Fruit fly (Drosophila melanogaster) whole organism, embryonic: ENCODE measurements around the gene Dhc93AB.

ENCODE experiments used
- ATbp ChIP-seq: fragments of 200-800 bp; sonication (Bioruptor generic); optimal IDR thresholded peaks from 2 replicates; lab custom pipeline; 2017; ENCODE audit warnings: missing biosample characterization, mild to moderate bottlenecking, missing genetic modification characterization, missing genetic modification reagents
- Ada2b ChIP-seq: fragments of 200-800 bp; sonication (Bioruptor generic); IDR thresholded peaks from 2 replicates; pipeline ENCODE4 v1.3.6; 2022; ENCODE audit warnings: missing biosample characterization, missing genetic modification characterization
- Antp ChIP-seq: fragments of 200-800 bp; sonication (Bioruptor generic); optimal IDR thresholded peaks from 3 replicates; lab custom pipeline; 2016; ENCODE audit warnings: missing biosample characterization, missing genetic modification characterization
- Bdp1 ChIP-seq: fragments of 200-800 bp; sonication (Bioruptor generic); optimal IDR thresholded peaks from 3 replicates; lab custom pipeline; 2016; ENCODE audit warnings: missing biosample characterization, missing genetic modification characterization
- CG12104 ChIP-seq: fragments of 200-800 bp; sonication (Bioruptor generic); optimal IDR thresholded peaks from 3 replicates; lab custom pipeline; 2016; ENCODE audit warnings: missing biosample characterization, missing genetic modification characterization
- CG13123 ChIP-seq: fragments of 200-800 bp; sonication (Bioruptor generic); optimal IDR thresholded peaks from 2 replicates; lab custom pipeline; 2016; ENCODE audit warnings: missing biosample characterization, missing genetic modification characterization
- CG13894 ChIP-seq: fragments of 200-800 bp; sonication (Bioruptor generic); optimal IDR thresholded peaks from 3 replicates; lab custom pipeline; 2018; ENCODE audit warnings: missing biosample characterization, mild to moderate bottlenecking, missing genetic modification characterization, moderate library complexity
- CG15269 ChIP-seq: fragments of 200-800 bp; sonication (Bioruptor generic); optimal IDR thresholded peaks from 2 replicates; lab custom pipeline; 2018; ENCODE audit warnings: missing biosample characterization, mild to moderate bottlenecking, missing genetic modification characterization, moderate library complexity
- CG1647 ChIP-seq: fragments of 200-800 bp; sonication (Bioruptor generic); optimal IDR thresholded peaks from 3 replicates; lab custom pipeline; 2016; ENCODE audit warnings: missing biosample characterization, missing genetic modification characterization
- CG18599 ChIP-seq: fragments of 200-800 bp; sonication (Bioruptor generic); optimal IDR thresholded peaks from 3 replicates; lab custom pipeline; 2017; ENCODE audit warnings: missing biosample characterization, missing genetic modification characterization, mild to moderate bottlenecking, moderate library complexity, missing genetic modification reagents
- CG2129 ChIP-seq: fragments of 200-800 bp; sonication (Bioruptor generic); IDR thresholded peaks from 2 replicates; pipeline ENCODE4 v1.3.6; 2022; ENCODE audit warnings: missing biosample characterization, missing genetic modification characterization; ENCODE audit not compliant: partially characterized antibody
- CG2678 ChIP-seq: fragments of 200-800 bp; sonication (Bioruptor generic); optimal IDR thresholded peaks from 3 replicates; lab custom pipeline; 2019; ENCODE audit warnings: missing biosample characterization, mild to moderate bottlenecking, missing genetic modification characterization, moderate library complexity
- CG30431 ChIP-seq: fragments of 200-800 bp; sonication (Bioruptor generic); optimal IDR thresholded peaks from 2 replicates; lab custom pipeline; 2017; ENCODE audit warnings: missing biosample characterization, missing genetic modification characterization
- CG31224 ChIP-seq: fragments of 200-800 bp; sonication (Bioruptor generic); IDR thresholded peaks from 2 replicates; pipeline ENCODE4 v1.3.6; 2022; ENCODE audit warnings: missing biosample characterization, missing genetic modification characterization
- CG31388 ChIP-seq: fragments of 200-800 bp; sonication (Bioruptor generic); optimal IDR thresholded peaks from 2 replicates; lab custom pipeline; 2016; ENCODE audit warnings: missing biosample characterization, missing genetic modification characterization
- CG32767 ChIP-seq: fragments of 200-800 bp; sonication (Bioruptor generic); IDR thresholded peaks from 2 replicates; pipeline ENCODE4 v1.3.6; 2022; ENCODE audit warnings: missing biosample characterization, missing genetic modification characterization
- CG32772 ChIP-seq: fragments of 200-800 bp; sonication (Bioruptor generic); IDR thresholded peaks from 2 replicates; pipeline ENCODE4 v1.3.6; 2022; ENCODE audit warnings: missing biosample characterization, missing genetic modification characterization
- CG4282 ChIP-seq: fragments of 200-800 bp; sonication (Bioruptor generic); optimal IDR thresholded peaks from 2 replicates; lab custom pipeline; 2016; ENCODE audit warnings: missing biosample characterization, missing genetic modification characterization
- CG8359 ChIP-seq: fragments of 200-800 bp; sonication (Bioruptor generic); optimal IDR thresholded peaks from 2 replicates; lab custom pipeline; 2017; ENCODE audit warnings: missing biosample characterization, mild to moderate bottlenecking, missing genetic modification characterization, borderline replicate concordance
- CG8388 ChIP-seq: fragments of 200-800 bp; sonication (Bioruptor generic); optimal IDR thresholded peaks from 2 replicates; lab custom pipeline; 2019; ENCODE audit warnings: missing biosample characterization, mild to moderate bottlenecking, missing genetic modification characterization, moderate library complexity
- CG9797 ChIP-seq: fragments of 200-800 bp; sonication (Bioruptor generic); optimal IDR thresholded peaks from 3 replicates; lab custom pipeline; 2018; ENCODE audit warnings: missing biosample characterization, mild to moderate bottlenecking, missing genetic modification characterization
- CkIIα-i1 ChIP-seq: fragments of 200-800 bp; sonication (Bioruptor generic); IDR thresholded peaks from 2 replicates; pipeline ENCODE4 v1.3.6; 2022; ENCODE audit warnings: missing biosample characterization, missing genetic modification characterization
- D ChIP-seq, 2 experiments: fragments of 200-800 bp in 1 of 2; fragments of >200 bp in 1 of 2; sonication (Bioruptor generic) in 1 of 2; optimal IDR thresholded peaks; 2 replicates in 1 of 2; 3 replicates in 1 of 2; lab custom pipeline; 2017; ENCODE audit warnings: mild to moderate bottlenecking in 1 of 2, missing biosample characterization in 1 of 2, missing genetic modification characterization in 1 of 2, missing genetic modification reagents in 1 of 2
- D19A ChIP-seq: fragments of 200-800 bp; optimal IDR thresholded peaks from 3 replicates; lab custom pipeline; 2019; ENCODE audit warnings: missing biosample characterization, mild to moderate bottlenecking, missing genetic modification characterization, moderate library complexity
- Dfd ChIP-seq, 2 experiments: fragments of >200 bp; optimal IDR thresholded peaks; 2 replicates each; lab custom pipeline; 2017; ENCODE audit warnings: missing biosample characterization in 2 of 2, missing genetic modification characterization in 2 of 2
- Dip3 ChIP-seq: fragments of 200-800 bp; sonication (Bioruptor generic); optimal IDR thresholded peaks from 3 replicates; lab custom pipeline; 2016; ENCODE audit warnings: missing biosample characterization, missing genetic modification characterization
- Dref ChIP-seq: fragments of 200-800 bp; sonication (Bioruptor generic); IDR thresholded peaks from 2 replicates; pipeline ENCODE4 v1.3.6; 2022; ENCODE audit warnings: missing biosample characterization, missing genetic modification characterization
- HHEX ChIP-seq: fragments of 200-800 bp; sonication (Bioruptor generic); optimal IDR thresholded peaks from 3 replicates; lab custom pipeline; 2017; ENCODE audit warnings: missing biosample characterization, mild to moderate bottlenecking, missing genetic modification characterization, missing genetic modification reagents
- HLH4C ChIP-seq: fragments of 200-800 bp; sonication (Bioruptor generic); IDR thresholded peaks from 3 replicates; pipeline ENCODE4 v1.3.6; 2022; ENCODE audit warnings: missing biosample characterization, missing genetic modification characterization; ENCODE audit not compliant: partially characterized antibody
- HLHmδ ChIP-seq: fragments of 200-800 bp; sonication (Bioruptor generic); optimal IDR thresholded peaks from 2 replicates; lab custom pipeline; 2018; ENCODE audit warnings: missing biosample characterization, mild to moderate bottlenecking, missing genetic modification characterization, moderate library complexity
- Hey ChIP-seq: fragments of 200-800 bp; sonication (Bioruptor generic); optimal IDR thresholded peaks from 3 replicates; lab custom pipeline; 2018; ENCODE audit warnings: missing biosample characterization, mild to moderate bottlenecking, missing genetic modification characterization
- Hr78 ChIP-seq, 2 experiments: fragments of 200-800 bp in 1 of 2; fragments of >200 bp in 1 of 2; sonication (Bioruptor generic) in 1 of 2; optimal IDR thresholded peaks; 2 replicates each; lab custom pipeline; 2017 to 2019; ENCODE audit warnings: missing biosample characterization in 2 of 2, missing genetic modification characterization in 2 of 2, mild to moderate bottlenecking in 1 of 2, moderate library complexity in 1 of 2
- Nf-YC ChIP-seq: fragments of 200-800 bp; optimal IDR thresholded peaks from 3 replicates; lab custom pipeline; 2019; ENCODE audit warnings: missing biosample characterization, mild to moderate bottlenecking, missing genetic modification characterization, moderate library complexity
- Opbp ChIP-seq: fragments of 200-800 bp; sonication (Bioruptor generic); IDR thresholded peaks from 3 replicates; pipeline ENCODE4 v1.3.6; 2022; ENCODE audit warnings: missing biosample characterization, missing genetic modification characterization; ENCODE audit not compliant: partially characterized antibody
- Pdp1 ChIP-seq, 2 experiments: fragments of 200-800 bp; sonication (Bioruptor generic); optimal IDR thresholded peaks; 3 replicates each; lab custom pipeline; 2016; ENCODE audit warnings: missing biosample characterization in 2 of 2, missing genetic modification characterization in 2 of 2, mild to moderate bottlenecking in 1 of 2, moderate library complexity in 1 of 2
- Poxn ChIP-seq: fragments of 200-800 bp; sonication (Bioruptor generic); IDR thresholded peaks from 2 replicates; pipeline ENCODE4 v1.3.6; 2022; ENCODE audit warnings: missing biosample characterization, missing genetic modification characterization
- br ChIP-seq: fragments of >200 bp; optimal IDR thresholded peaks from 2 replicates; lab custom pipeline; 2017
- dysf ChIP-seq: fragments of 200-800 bp; sonication (Bioruptor generic); IDR thresholded peaks from 3 replicates; pipeline ENCODE4 v1.3.6; 2022; ENCODE audit warnings: missing biosample characterization, missing genetic modification characterization
- gce ChIP-seq: fragments of 200-800 bp; sonication (Bioruptor generic); IDR thresholded peaks from 3 replicates; pipeline ENCODE4 v1.3.6; 2022; ENCODE audit warnings: missing biosample characterization, missing genetic modification characterization
- gfzf ChIP-seq: fragments of 200-800 bp; sonication (Bioruptor generic); optimal IDR thresholded peaks from 2 replicates; lab custom pipeline; 2016; ENCODE audit warnings: missing biosample characterization, mild to moderate bottlenecking, missing genetic modification characterization, moderate library complexity
- inv ChIP-seq: fragments of 200-800 bp; sonication (Bioruptor generic); IDR thresholded peaks from 2 replicates; pipeline ENCODE4 v1.3.6; 2022; ENCODE audit warnings: missing biosample characterization, missing genetic modification characterization; ENCODE audit not compliant: partially characterized antibody
- ken ChIP-seq: fragments of 200-800 bp; sonication (Bioruptor generic); IDR thresholded peaks from 3 replicates; pipeline ENCODE4 v1.3.6; 2022; ENCODE audit warnings: missing biosample characterization, missing genetic modification characterization
- lbe ChIP-seq: fragments of 200-800 bp; sonication (Bioruptor generic); optimal IDR thresholded peaks from 2 replicates; lab custom pipeline; 2016; ENCODE audit warnings: missing biosample characterization, mild to moderate bottlenecking, missing genetic modification characterization
- odd ChIP-seq: fragments of 200-800 bp; sonication (Bioruptor generic); optimal IDR thresholded peaks from 2 replicates; lab custom pipeline; 2017; ENCODE audit warnings: missing biosample characterization, mild to moderate bottlenecking, missing genetic modification characterization
- peb ChIP-seq: fragments of 200-800 bp; sonication (Bioruptor generic); IDR thresholded peaks from 2 replicates; pipeline ENCODE4 v1.3.6; 2022; ENCODE audit warnings: missing biosample characterization, missing genetic modification characterization
- sd ChIP-seq: fragments of 200-800 bp; sonication (Bioruptor generic); optimal IDR thresholded peaks from 3 replicates; lab custom pipeline; 2018; ENCODE audit warnings: missing biosample characterization, mild to moderate bottlenecking, missing genetic modification characterization, moderate library complexity
- sug ChIP-seq: fragments of 200-800 bp; optimal IDR thresholded peaks from 2 replicates; lab custom pipeline; 2019; ENCODE audit warnings: missing biosample characterization, mild to moderate bottlenecking, missing genetic modification characterization, moderate library complexity
- tup ChIP-seq: fragments of 200-800 bp; sonication (Bioruptor generic); optimal IDR thresholded peaks from 2 replicates; lab custom pipeline; 2016; ENCODE audit warnings: missing biosample characterization, mild to moderate bottlenecking, missing genetic modification characterization, moderate library complexity
- wek ChIP-seq: fragments of 200-800 bp; sonication (Bioruptor generic); optimal IDR thresholded peaks from 3 replicates; lab custom pipeline; 2018; ENCODE audit warnings: missing biosample characterization, mild to moderate bottlenecking, missing genetic modification characterization, moderate library complexity
- wor ChIP-seq: fragments of 200-800 bp; sonication (Bioruptor generic); IDR thresholded peaks from 2 replicates; pipeline ENCODE4 v1.3.6; 2022; ENCODE audit warnings: missing biosample characterization, missing genetic modification characterization
- z ChIP-seq: fragments of 200-800 bp; sonication (Bioruptor generic); IDR thresholded peaks from 3 replicates; pipeline ENCODE4 v1.3.6; 2022; ENCODE audit warnings: missing biosample characterization, missing genetic modification characterization

Dhc93AB gene

DNA sequence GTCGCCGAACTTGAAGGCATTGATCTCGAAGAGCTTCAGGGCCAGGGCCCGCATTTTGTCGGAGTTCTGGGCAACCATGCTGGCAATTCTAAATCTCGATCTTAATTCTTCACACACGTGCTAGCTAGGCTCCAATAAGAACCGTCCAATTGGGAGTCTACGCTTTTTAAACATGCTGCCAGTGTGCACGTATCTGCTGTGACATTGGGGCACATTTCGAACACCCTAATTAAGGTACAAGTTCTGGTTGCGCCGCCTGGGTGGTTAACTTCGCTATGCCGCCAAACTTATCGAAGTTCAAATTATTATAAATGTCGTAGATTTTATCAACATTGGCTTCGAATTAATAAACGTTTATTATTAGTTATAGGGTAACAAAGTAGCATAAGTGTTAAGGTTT is 30.8 kb upstream of the Dhc93AB start, which contains the start of gene r-l (continued):
- TF ChIP-seq Nf-YC (peak; percentile 80), gfzf (peak; percentile 98), CG12104 (GFP tag; lab: Kevin White, UChicago) (no peak), D19A (tag; lab: Kevin White, UChicago) (no peak), CG1647 (GFP tag; lab: Kevin White, UChicago) (no peak), Hr78 (GFP tag; optimal IDR thresholded peaks at IDR 0.05; lab: Kevin White, UChicago) (no peak), odd (GFP tag; lab: Kevin White, UChicago) (no peak), ken (GFP tag; lab: Robert Waterston, UW) (no peak), Pdp1 (GFP tag; optimal IDR thresholded peaks at IDR 0.05; lab: Kevin White, UChicago) (peak in 1 of 2 experiments; percentile 51), CG8359 (GFP tag; lab: Kevin White, UChicago) (no peak), dysf (GFP tag; lab: Robert Waterston, UW) (no peak), Poxn (no peak), sug (peak; percentile 38), HHEX (GFP tag; lab: Kevin White, UChicago) (no peak), inv (GFP tag; lab: Robert Waterston, UW) (no peak), Hey (tag; lab: Kevin White, UChicago) (no peak), CG13123 (GFP tag; lab: Kevin White, UChicago) (no peak), CG32767 (no peak), sd (tag; lab: Kevin White, UChicago) (peak; percentile 20), CG30431 (GFP tag; lab: Kevin White, UChicago) (no peak), wek (GFP tag; lab: Kevin White, UChicago) (no peak), Antp (no peak), D (optimal IDR thresholded peaks at IDR 0.05; lab: Kevin White, UChicago) (no peak), D (GFP tag; optimal IDR thresholded peaks at IDR 0.05; lab: Kevin White, UChicago) (no peak), Dref (GFP tag; lab: Robert Waterston, UW) (peak; percentile 93), HLH4C (GFP tag; lab: Robert Waterston, UW) (peak; percentile 19; the same call in 1 of the 3 replicates), z (GFP tag; lab: Robert Waterston, UW) (no peak), Opbp (GFP tag; lab: Robert Waterston, UW) (0 out of 3 replicates have a peak, but pooled peaks have one; percentile 12), CG32772 (no peak), CG2129 (no peak), gce (no peak), Ada2b (GFP tag; lab: Robert Waterston, UW) (no peak), br (lab: Kevin White, UChicago) (no peak), CkIIα-i1 (no peak), CG9797 (GFP tag; lab: Kevin White, UChicago) (peak; percentile 93), HLHmδ (GFP tag; lab: Kevin White, UChicago) (no peak), lbe (no peak), CG31388 (GFP tag; lab: Kevin White, UChicago) (no peak), CG31224 (GFP tag; lab: Robert Waterston, UW) (no peak), ATbp (no peak), Dip3 (GFP tag; lab: Kevin White, UChicago) (peak; percentile 15), tup (no peak), CG13894 (tag; lab: Kevin White, UChicago) (peak; percentile 65), CG18599 (no peak), CG8388 (GFP tag; lab: Kevin White, UChicago) (no peak), Bdp1 (GFP tag; lab: Kevin White, UChicago) (no peak), CG15269 (tag; lab: Kevin White, UChicago) (no peak), peb (GFP tag; lab: Robert Waterston, UW) (no peak), CG4282 (GFP tag; lab: Kevin White, UChicago) (no peak), CG2678 (no peak), wor (no peak), Dfd (GFP tag; optimal IDR thresholded peaks at IDR 0.05; lab: Kevin White, UChicago) (no peak)
